Fruit fly (Drosophila melanogaster) whole organism, wandering third instar larva: ENCODE data around the gene prd1.

Source experiments
- Abd-B ChIP-seq: fragments of >200 bp; optimal IDR thresholded peaks from 2 replicates; lab custom pipeline; 2017; ENCODE audit warnings: missing biosample characterization, missing genetic modification characterization
- CG32264 ChIP-seq: fragments of 200-800 bp; sonication (Bioruptor generic); optimal IDR thresholded peaks from 2 replicates; lab custom pipeline; 2016; ENCODE audit warnings: missing biosample characterization, missing genetic modification characterization
- CG9705 ChIP-seq: fragments of 200-800 bp; sonication (Bioruptor generic); optimal IDR thresholded peaks from 2 replicates; lab custom pipeline; 2018; ENCODE audit warnings: missing biosample characterization, mild to moderate bottlenecking, missing genetic modification characterization
- Dif ChIP-seq: fragments of 200-275, 200-300 bp; sonication (Bioruptor generic); optimal IDR thresholded peaks from 2 replicates; lab custom pipeline; 2018; ENCODE audit warnings: missing biosample characterization, missing genetic modification characterization; ENCODE audit not compliant: partially characterized antibody
- GATAd ChIP-seq: sonication (Bioruptor generic); optimal IDR thresholded peaks from 2 replicates; lab custom pipeline; 2016; ENCODE audit warnings: missing biosample characterization, missing genetic modification characterization
- HLH106 ChIP-seq: fragments of 200-800 bp; optimal IDR thresholded peaks from 3 replicates; lab custom pipeline; 2019; ENCODE audit warnings: missing biosample characterization, mild to moderate bottlenecking, missing genetic modification characterization, moderate library complexity
- Hnf4 ChIP-seq: fragments of 200-800 bp; sonication (Bioruptor generic); optimal IDR thresholded peaks from 2 replicates; lab custom pipeline; 2016; ENCODE audit warnings: missing biosample characterization, mild to moderate bottlenecking, missing genetic modification characterization
- Hr78 ChIP-seq: fragments of >200 bp; optimal IDR thresholded peaks from 2 replicates; lab custom pipeline; 2017; ENCODE audit warnings: missing biosample characterization, missing genetic modification characterization
- Hr83 ChIP-seq: fragments of 200-300 bp; sonication (Bioruptor generic); optimal IDR thresholded peaks from 2 replicates; lab custom pipeline; 2016; ENCODE audit warnings: missing biosample characterization, mild to moderate bottlenecking, missing genetic modification characterization, moderate library complexity; ENCODE audit not compliant: poor library complexity, severe bottlenecking
- Mio ChIP-seq: sonication (Bioruptor generic); optimal IDR thresholded peaks from 2 replicates; lab custom pipeline; 2016; ENCODE audit warnings: missing biosample characterization, missing genetic modification characterization
- Myc ChIP-seq: fragments of >200 bp; optimal IDR thresholded peaks from 2 replicates; lab custom pipeline; 2017
- N ChIP-seq: fragments of >200 bp; optimal IDR thresholded peaks from 2 replicates; lab custom pipeline; 2018; ENCODE audit warnings: missing biosample characterization, missing external identifiers, missing genetic modification characterization
- OdsH ChIP-seq: fragments of 200-800 bp; sonication (Bioruptor generic); optimal IDR thresholded peaks from 2 replicates; lab custom pipeline; 2016; ENCODE audit warnings: missing biosample characterization, mild to moderate bottlenecking, missing genetic modification characterization
- Rel ChIP-seq, 2 experiments: fragments of 200-800 bp; sonication (Bioruptor generic) in 1 of 2; optimal IDR thresholded peaks; 2 replicates in 1 of 2; 3 replicates in 1 of 2; lab custom pipeline; 2016 to 2019; ENCODE audit warnings: mild to moderate bottlenecking in 2 of 2, missing biosample characterization in 2 of 2, missing genetic modification characterization in 2 of 2, moderate library complexity in 1 of 2
- Sp1 ChIP-seq: fragments of 200-800 bp; sonication (Bioruptor generic); optimal IDR thresholded peaks from 3 replicates; lab custom pipeline; 2019; ENCODE audit warnings: missing biosample characterization, mild to moderate bottlenecking, missing genetic modification characterization, moderate library complexity
- Vsx2 ChIP-seq: fragments of 200-300, 225-300 bp; sonication (Bioruptor generic); optimal IDR thresholded peaks from 2 replicates; lab custom pipeline; 2018; ENCODE audit warnings: missing biosample characterization, missing genetic modification characterization; ENCODE audit not compliant: partially characterized antibody
- br ChIP-seq: fragments of 200-800 bp; sonication (Bioruptor generic); optimal IDR thresholded peaks from 2 replicates; lab custom pipeline; 2016; ENCODE audit warnings: missing biosample characterization, missing genetic modification characterization
- brk ChIP-seq: fragments of 200-800 bp; sonication (Bioruptor generic); optimal IDR thresholded peaks from 2 replicates; lab custom pipeline; 2016; ENCODE audit warnings: missing biosample characterization, mild to moderate bottlenecking, missing genetic modification characterization
- dl ChIP-seq, 2 experiments: fragments of 175-275, 200-275 bp in 1 of 2; fragments of 200-275 bp in 1 of 2; sonication (Bioruptor generic); optimal IDR thresholded peaks; lab custom pipeline; 2018; ENCODE audit warnings: mild to moderate bottlenecking in 2 of 2, missing biosample characterization in 2 of 2, missing genetic modification characterization in 2 of 2, moderate library complexity in 2 of 2; ENCODE audit not compliant: partially characterized antibody in 2 of 2, insufficient read depth in 1 of 2
- dmrt93B ChIP-seq: fragments of 200-800 bp; sonication (Bioruptor generic); optimal IDR thresholded peaks from 2 replicates; lab custom pipeline; 2018; ENCODE audit warnings: missing biosample characterization, mild to moderate bottlenecking, missing genetic modification characterization
- ey ChIP-seq: fragments of 200-800 bp; sonication (Bioruptor generic); optimal IDR thresholded peaks from 2 replicates; lab custom pipeline; 2016; ENCODE audit warnings: missing biosample characterization, missing genetic modification characterization
- foxo ChIP-seq, 2 experiments: fragments of 200-800 bp; sonication (Bioruptor generic); optimal IDR thresholded peaks; 2 replicates in 1 of 2; 3 replicates in 1 of 2; lab custom pipeline; 2016 to 2017; ENCODE audit warnings: missing biosample characterization in 2 of 2, missing genetic modification characterization in 2 of 2
- fru ChIP-seq: fragments of 200-800 bp; sonication (Bioruptor generic); optimal IDR thresholded peaks from 3 replicates; lab custom pipeline; 2016; ENCODE audit warnings: missing biosample characterization, mild to moderate bottlenecking, missing genetic modification characterization
- h ChIP-seq: fragments of 200-800 bp; sonication (Bioruptor generic); optimal IDR thresholded peaks from 3 replicates; lab custom pipeline; 2016; ENCODE audit warnings: missing biosample characterization, mild to moderate bottlenecking, missing genetic modification characterization
- jim ChIP-seq: fragments of 175-275, 200-325 bp; sonication (Bioruptor generic); optimal IDR thresholded peaks from 2 replicates; lab custom pipeline; 2016; ENCODE audit warnings: missing biosample characterization, mild to moderate bottlenecking, missing genetic modification characterization
- lola ChIP-seq: fragments of >200 bp; optimal IDR thresholded peaks from 2 replicates; lab custom pipeline; 2017; ENCODE audit warnings: missing biosample characterization, missing genetic modification characterization
- pan ChIP-seq: fragments of >200 bp; optimal IDR thresholded peaks from 2 replicates; lab custom pipeline; 2017
- psq ChIP-seq: fragments of 200-800 bp; sonication (Bioruptor generic); optimal IDR thresholded peaks from 3 replicates; lab custom pipeline; 2017; ENCODE audit warnings: missing biosample characterization, mild to moderate bottlenecking, missing genetic modification characterization, moderate library complexity
- rgr ChIP-seq: fragments of 200-800 bp; sonication (Bioruptor generic); optimal IDR thresholded peaks from 3 replicates; lab custom pipeline; 2016; ENCODE audit warnings: missing biosample characterization, mild to moderate bottlenecking, missing genetic modification characterization
- sv ChIP-seq: fragments of 200-800 bp; sonication (Bioruptor generic); optimal IDR thresholded peaks from 3 replicates; lab custom pipeline; 2016; ENCODE audit warnings: missing biosample characterization, missing genetic modification characterization
- tai ChIP-seq: sonication (Bioruptor generic); optimal IDR thresholded peaks from 2 replicates; lab custom pipeline; 2016; ENCODE audit warnings: missing biosample characterization, missing genetic modification characterization
- usp ChIP-seq: fragments of >200 bp; optimal IDR thresholded peaks from 2 replicates; lab custom pipeline; 2017; ENCODE audit warnings: missing biosample characterization, missing genetic modification characterization
- woc ChIP-seq: sonication (Bioruptor generic); optimal IDR thresholded peaks from 2 replicates; lab custom pipeline; 2016; ENCODE audit warnings: missing biosample characterization, mild to moderate bottlenecking, missing genetic modification characterization

Gene prd1

DNA sequence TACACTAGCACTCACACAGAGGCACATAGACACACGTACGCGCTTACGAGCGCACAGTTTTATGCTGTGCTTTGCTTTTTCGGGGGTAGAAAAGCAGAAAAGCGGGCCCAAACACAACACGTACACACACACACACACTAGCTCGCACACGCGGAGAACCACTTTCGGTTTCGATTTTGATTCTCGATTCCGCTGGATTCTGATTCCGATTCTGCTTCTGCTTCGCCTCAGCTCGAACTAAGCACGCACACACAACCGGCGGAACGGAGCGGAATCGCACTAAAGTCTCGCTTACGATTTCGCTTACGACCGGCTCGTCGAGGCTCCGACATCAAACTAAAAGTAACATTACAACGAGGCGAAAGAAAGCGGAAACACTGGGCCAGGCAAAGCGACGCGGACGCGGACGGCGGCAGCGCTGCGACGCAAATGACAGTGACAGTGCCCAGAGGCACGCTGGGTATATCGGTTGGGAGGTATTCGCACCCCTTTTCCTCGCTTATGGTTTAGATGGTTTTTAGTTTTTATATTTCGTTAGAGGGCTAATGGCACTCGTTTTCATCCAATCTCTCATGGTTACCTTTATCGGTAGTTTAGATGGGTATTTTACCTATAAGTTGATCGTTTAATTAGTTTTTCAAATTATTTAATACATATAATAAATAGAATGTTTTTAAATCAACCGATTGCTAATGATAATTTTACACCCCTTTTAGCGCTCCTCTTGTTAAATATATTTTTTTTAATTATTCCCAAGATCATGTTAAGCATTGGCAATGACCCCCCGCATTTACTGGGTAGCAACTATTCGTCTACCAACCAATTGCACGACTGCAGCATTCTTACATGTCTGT, 8.6 kb downstream of the prd1 start:
- TF ChIP-seq HLH106 (tag; lab: Kevin White, UChicago) (peak; percentile 55), fru (peak; percentile 98), Rel (GFP tag; optimal IDR thresholded peaks at IDR 0.05; lab: Kevin White, UChicago) (no peak), Rel (tag; optimal IDR thresholded peaks at IDR 0.05; lab: Kevin White, UChicago) (no peak), OdsH (GFP tag; lab: Kevin White, UChicago) (peak; percentile 61), dl (GFP tag; optimal IDR thresholded peaks at IDR 0.05; lab: Kevin White, UChicago; ENCODE audit: insufficient read depth in 1 of 2, partially characterized antibody in 2 of 2) (no peak), foxo (GFP tag; optimal IDR thresholded peaks at IDR 0.05; lab: Kevin White, UChicago) (peak; percentile 3 to 52), Mio (GFP tag; lab: Kevin White, UChicago) (no peak), Hr78 (GFP tag; lab: Kevin White, UChicago) (no peak), ey (GFP tag; lab: Kevin White, UChicago) (peak; percentile 44), usp (GFP tag; lab: Kevin White, UChicago) (no peak), GATAd (no peak), h (GFP tag; lab: Kevin White, UChicago) (no peak), pan (lab: Kevin White, UChicago) (peak; percentile 83), brk (GFP tag; lab: Kevin White, UChicago) (peak; percentile 15), CG9705 (GFP tag; lab: Kevin White, UChicago) (no peak), psq (GFP tag; lab: Kevin White, UChicago) (peak; percentile 67), Abd-B (no peak), N (GFP tag; lab: Kevin White, UChicago) (no peak), Myc (lab: Kevin White, UChicago) (no peak), lola (no peak), woc (GFP tag; lab: Kevin White, UChicago) (peak; percentile 79), Sp1 (GFP tag; lab: Kevin White, UChicago) (peak; percentile 70), jim (no peak), dmrt93B (GFP tag; lab: Kevin White, UChicago) (peak; percentile 64), rgr (peak; percentile 57), br (GFP tag; lab: Kevin White, UChicago) (peak; percentile 16), sv (GFP tag; lab: Kevin White, UChicago) (peak; percentile 78), CG32264 (GFP tag; lab: Kevin White, UChicago) (no peak), tai (GFP tag; lab: Kevin White, UChicago) (no peak), Hnf4 (GFP tag; lab: Kevin White, UChicago) (no peak), Hr83 (GFP tag; lab: Kevin White, UChicago) (no peak), Dif (GFP tag; lab: Kevin White, UChicago) (no peak)

DNA sequence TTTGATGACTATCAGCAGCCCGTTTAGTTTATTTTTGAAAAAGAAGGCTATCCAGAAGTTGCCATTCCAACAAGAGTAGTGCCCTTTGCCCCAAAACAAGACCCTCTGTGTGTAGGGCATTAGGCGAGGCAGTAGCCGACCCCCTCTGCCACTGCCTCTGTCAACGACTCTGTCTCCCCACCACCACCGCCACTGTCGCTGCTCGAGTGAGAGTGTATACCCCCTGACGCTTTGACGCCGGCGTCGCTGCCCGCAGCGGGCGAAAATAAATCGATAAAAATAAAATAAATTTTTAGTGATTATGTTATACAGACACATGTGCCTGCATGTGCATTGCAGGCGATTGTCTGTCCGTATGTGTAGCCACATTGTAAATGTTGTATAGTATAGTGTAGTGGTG, 9.8 kb downstream of the prd1 start:
- peak in 1 of 2 experiments; percentile 2 for TF ChIP-seq foxo (GFP tag; optimal IDR thresholded peaks at IDR 0.05; lab: Kevin White, UChicago)
- TF ChIP-seq Myc (lab: Kevin White, UChicago): no peak

DNA sequence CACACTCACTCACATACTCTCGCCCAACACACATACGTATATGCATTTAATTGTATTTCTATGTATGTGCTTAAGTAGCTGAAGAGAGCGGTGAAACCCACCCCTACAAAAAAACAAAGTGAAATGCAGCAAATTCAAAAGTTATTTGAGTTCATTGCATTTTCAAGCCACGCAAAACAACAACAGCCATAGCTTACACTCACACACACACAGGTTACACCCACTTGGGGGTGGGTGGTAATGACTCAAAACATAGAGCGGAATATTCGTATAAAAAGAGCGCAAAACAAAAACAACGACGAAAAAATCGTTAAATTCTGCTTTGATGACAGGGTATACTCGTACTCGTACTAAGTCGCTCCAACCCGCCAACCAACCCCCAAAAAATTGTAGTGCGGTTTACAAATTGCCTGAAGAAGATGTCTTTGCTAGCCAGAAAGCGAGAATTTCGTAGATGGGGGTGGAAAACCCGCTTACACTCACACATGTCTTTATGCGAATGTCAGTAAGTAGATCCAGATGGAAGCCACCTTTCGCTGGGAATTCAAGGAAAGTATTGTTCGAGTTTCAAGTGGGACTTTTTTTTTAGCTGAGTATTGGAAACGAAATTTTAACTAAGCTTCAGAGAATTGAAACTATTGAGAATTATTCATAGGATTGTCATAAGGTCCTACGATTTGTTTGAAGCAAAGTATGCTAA, 10.6 kb downstream of the prd1 start:
- no peak for TF ChIP-seq h (GFP tag; lab: Kevin White, UChicago)
- peak; percentile 14 for TF ChIP-seq Vsx2
- no peak for TF ChIP-seq GATAd
- no peak for TF ChIP-seq lola
- no peak for TF ChIP-seq Hr83 (GFP tag; lab: Kevin White, UChicago)
